Worm (Caenorhabditis elegans) whole organism, late embryonic: ENCODE results near the gene exc-12.

Experiments
- C08G9.2 ChIP-seq: sonication (generic microtip); optimal IDR thresholded peaks from 2 replicates; lab custom pipeline; 2016; ENCODE audit warnings: mild to moderate bottlenecking, missing genetic modification characterization, moderate library complexity, missing compliant biosample characterization
- K02D7.2 ChIP-seq: sonication (generic microtip); optimal IDR thresholded peaks from 2 replicates; lab custom pipeline; 2017; ENCODE audit warnings: mild to moderate bottlenecking, missing genetic modification characterization, missing compliant biosample characterization
- ahr-1 ChIP-seq: sonication (generic microtip); optimal IDR thresholded peaks from 2 replicates; lab custom pipeline; 2016; ENCODE audit warnings: missing genetic modification characterization, missing compliant biosample characterization
- ama-1 ChIP-seq: fragments of 150-350 bp; optimal IDR thresholded peaks from 2 replicates; lab custom pipeline; 2014
- ceh-22 ChIP-seq: sonication (generic microtip); optimal IDR thresholded peaks from 2 replicates; lab custom pipeline; 2017; ENCODE audit warnings: missing biosample characterization, missing genetic modification characterization
- ceh-24 ChIP-seq: sonication (generic microtip); optimal IDR thresholded peaks from 2 replicates; lab custom pipeline; 2016; ENCODE audit warnings: mild to moderate bottlenecking, missing genetic modification characterization, missing compliant biosample characterization
- ceh-30 ChIP-seq: fragments of 150-350 bp; optimal IDR thresholded peaks from 2 replicates; lab custom pipeline; 2014; ENCODE audit warnings: missing biosample characterization, missing genetic modification characterization
- ceh-9 ChIP-seq: sonication (generic microtip); optimal IDR thresholded peaks from 2 replicates; lab custom pipeline; 2016; ENCODE audit warnings: mild to moderate bottlenecking, missing genetic modification characterization, inconsistent platforms, missing compliant biosample characterization
- dmd-4 ChIP-seq: sonication (generic microtip); optimal IDR thresholded peaks from 2 replicates; lab custom pipeline; 2016; ENCODE audit warnings: borderline replicate concordance, missing genetic modification characterization, missing compliant biosample characterization
- dve-1 ChIP-seq: sonication (generic microtip); optimal IDR thresholded peaks from 2 replicates; lab custom pipeline; 2017; ENCODE audit warnings: antibody characterized with exemption, mild to moderate bottlenecking, missing genetic modification characterization, missing compliant biosample characterization
- elt-2 ChIP-seq: sonication (generic microtip); optimal IDR thresholded peaks from 2 replicates; lab custom pipeline; 2016; ENCODE audit warnings: missing genetic modification reagents, missing genetic modification characterization, missing compliant biosample characterization
- elt-4 ChIP-seq: sonication (generic microtip); optimal IDR thresholded peaks from 2 replicates; lab custom pipeline; 2016; ENCODE audit warnings: missing genetic modification characterization, missing compliant biosample characterization
- hlh-13 ChIP-seq: fragments of 200-800 bp; sonication (Bioruptor generic); optimal IDR thresholded peaks from 2 replicates; lab custom pipeline; 2018; ENCODE audit warnings: mild to moderate bottlenecking, missing genetic modification characterization, missing compliant biosample characterization
- hlh-15 ChIP-seq: sonication (generic microtip); optimal IDR thresholded peaks from 2 replicates; lab custom pipeline; 2016; ENCODE audit warnings: missing genetic modification characterization, missing compliant biosample characterization
- hlh-30 ChIP-seq: sonication (generic microtip); optimal IDR thresholded peaks from 2 replicates; lab custom pipeline; 2017; ENCODE audit warnings: antibody characterized with exemption, missing genetic modification characterization, missing compliant biosample characterization; ENCODE audit not compliant: insufficient read depth
- hlh-6 ChIP-seq: sonication (generic microtip); optimal IDR thresholded peaks from 2 replicates; lab custom pipeline; 2016; ENCODE audit warnings: missing genotype, missing genetic modification characterization, missing compliant biosample characterization
- lim-6 ChIP-seq: sonication (generic microtip); optimal IDR thresholded peaks from 2 replicates; lab custom pipeline; 2016; ENCODE audit warnings: missing genetic modification characterization, missing compliant biosample characterization
- lin-11 ChIP-seq: fragments of 200-800 bp; sonication (Bioruptor generic); optimal IDR thresholded peaks from 2 replicates; lab custom pipeline; 2018; ENCODE audit warnings: mild to moderate bottlenecking, missing genetic modification characterization, missing compliant biosample characterization
- madf-2 ChIP-seq: sonication (generic microtip); optimal IDR thresholded peaks from 2 replicates; lab custom pipeline; 2017; ENCODE audit warnings: missing genetic modification characterization, missing compliant biosample characterization
- nfya-1 ChIP-seq: sonication (generic microtip); optimal IDR thresholded peaks from 2 replicates; lab custom pipeline; 2017; ENCODE audit warnings: missing genetic modification characterization, mild to moderate bottlenecking, missing compliant biosample characterization, antibody characterized with exemption, moderate library complexity
- odd-2 ChIP-seq: sonication (generic microtip); optimal IDR thresholded peaks from 2 replicates; lab custom pipeline; 2017; ENCODE audit warnings: antibody characterized with exemption, mild to moderate bottlenecking, missing genetic modification characterization, missing compliant biosample characterization
- pat-9 ChIP-seq: fragments of 200-800 bp; sonication (Bioruptor generic); optimal IDR thresholded peaks from 2 replicates; lab custom pipeline; 2018; ENCODE audit warnings: mild to moderate bottlenecking, missing genetic modification characterization, moderate library complexity, missing compliant biosample characterization
- pax-1 ChIP-seq: fragments of 150-350 bp; optimal IDR thresholded peaks from 2 replicates; lab custom pipeline; 2014; ENCODE audit warnings: missing biosample characterization, missing genetic modification characterization
- pha-4 ChIP-seq: fragments of 150-350 bp; optimal IDR thresholded peaks from 2 replicates; lab custom pipeline; 2018; ENCODE audit warnings: missing biosample characterization, missing genetic modification reagents, missing genetic modification characterization
- pqm-1 ChIP-seq: sonication (generic microtip); optimal IDR thresholded peaks from 2 replicates; lab custom pipeline; 2016; ENCODE audit warnings: missing genetic modification characterization, missing compliant biosample characterization
- pros-1 ChIP-seq: fragments of 150-350 bp; optimal IDR thresholded peaks from 2 replicates; lab custom pipeline; 2014; ENCODE audit warnings: missing biosample characterization, missing genetic modification reagents, missing genetic modification characterization
- rnt-1 ChIP-seq: sonication (generic microtip); optimal IDR thresholded peaks from 2 replicates; lab custom pipeline; 2016; ENCODE audit warnings: missing genetic modification characterization, missing compliant biosample characterization
- sox-2 ChIP-seq: fragments of 200-800 bp; sonication (Bioruptor generic); IDR thresholded peaks from 2 replicates; pipeline ENCODE4 v1.3.6; 2022; ENCODE audit warnings: missing genetic modification reagents, missing genetic modification characterization, missing compliant biosample characterization
- sox-4 ChIP-seq: sonication (generic microtip); optimal IDR thresholded peaks from 2 replicates; lab custom pipeline; 2017; ENCODE audit warnings: mild to moderate bottlenecking, missing genetic modification characterization, inconsistent platforms, missing compliant biosample characterization
- syd-9 ChIP-seq: sonication (generic microtip); optimal IDR thresholded peaks from 2 replicates; lab custom pipeline; 2016; ENCODE audit warnings: mild to moderate bottlenecking, missing genetic modification characterization, moderate library complexity, missing compliant biosample characterization
- tbx-2 ChIP-seq: sonication (generic microtip); optimal IDR thresholded peaks from 2 replicates; lab custom pipeline; 2016; ENCODE audit warnings: missing genetic modification characterization, missing compliant biosample characterization
- tbx-7 ChIP-seq: sonication (generic microtip); optimal IDR thresholded peaks from 2 replicates; lab custom pipeline; 2016; ENCODE audit warnings: missing genotype, missing genetic modification characterization, missing compliant biosample characterization
- ttx-3 ChIP-seq: sonication (generic microtip); optimal IDR thresholded peaks from 2 replicates; lab custom pipeline; 2016; ENCODE audit warnings: missing genetic modification reagents, missing genetic modification characterization, missing compliant biosample characterization
- unc-3 ChIP-seq, 2 experiments: fragments of 200-800 bp in 1 of 2; sonication (Bioruptor generic) in 1 of 2; sonication (generic microtip) in 1 of 2; conservative IDR thresholded peaks in 1 of 2; optimal IDR thresholded peaks in 1 of 2; 2 replicates each; pipeline versions ENCODE4 v1.3.6 to Lab custom; 2016 to 2022; ENCODE audit warnings: missing compliant biosample characterization in 2 of 2, missing genetic modification characterization in 2 of 2, missing genetic modification reagents in 1 of 2
- unc-42 ChIP-seq: sonication (generic microtip); optimal IDR thresholded peaks from 2 replicates; lab custom pipeline; 2016; ENCODE audit warnings: missing genotype, missing genetic modification characterization, missing compliant biosample characterization
- zip-5 ChIP-seq: sonication (generic microtip); optimal IDR thresholded peaks from 2 replicates; lab custom pipeline; 2016; ENCODE audit warnings: missing genetic modification characterization, missing compliant biosample characterization
- ztf-16 ChIP-seq: sonication (generic microtip); optimal IDR thresholded peaks from 2 replicates; lab custom pipeline; 2017; ENCODE audit warnings: missing genetic modification characterization, missing compliant biosample characterization

exc-12 gene

DNA sequence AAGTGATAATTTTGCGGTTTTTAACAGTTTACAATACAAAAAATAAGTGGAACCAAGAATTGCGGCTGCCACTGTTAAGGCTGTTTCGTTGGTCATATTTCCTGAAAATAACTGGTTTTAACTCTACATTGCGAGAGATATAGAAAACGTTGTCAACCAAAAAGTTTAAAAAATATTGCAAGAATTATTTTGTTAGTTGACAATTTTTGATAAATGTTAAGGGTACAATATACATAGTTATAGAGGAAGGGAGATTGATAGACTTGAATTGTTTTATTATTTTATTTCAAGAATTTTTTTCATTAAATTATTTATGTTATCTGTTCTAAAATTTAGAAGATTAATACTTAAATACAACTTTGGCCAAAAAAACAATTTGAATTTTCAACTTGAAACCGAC lies 26.8 kb downstream of the exc-12 start, which contains the start of gene acs-5:
acs-5 (minus strand) TSS at position 101 of the 400 bp plus-strand sequence.
- TF ChIP-seq elt-4: no peak
- TF ChIP-seq pax-1 (tag; lab: Kevin White, UChicago): no peak
- TF ChIP-seq dmd-4 (tag; lab: Kevin White, UChicago): no peak
- TF ChIP-seq syd-9 (tag; lab: Kevin White, UChicago): no peak
- no peak for TF ChIP-seq hlh-30 (tag; lab: Kevin White, UChicago)
- TF ChIP-seq pat-9 (tag; lab: Kevin White, UChicago): no peak
- no peak for TF ChIP-seq C08G9.2
- no peak for TF ChIP-seq ceh-24
- no peak for TF ChIP-seq hlh-13
- no peak for TF ChIP-seq ztf-16 (tag; lab: Kevin White, UChicago)
- TF ChIP-seq ahr-1: no peak

- TF ChIP-seq rnt-1 (tag; lab: Kevin White, UChicago) (no peak), hlh-30 (tag; lab: Kevin White, UChicago) (peak; percentile 32), elt-2 (tag; lab: Kevin White, UChicago) (peak; percentile 46)
- TF ChIP-seq, all 69 proteins: peak for 2
Observed at ce11 chrIII:13542458-13542857, 27.8 kb downstream of the exc-12 start.

DNA sequence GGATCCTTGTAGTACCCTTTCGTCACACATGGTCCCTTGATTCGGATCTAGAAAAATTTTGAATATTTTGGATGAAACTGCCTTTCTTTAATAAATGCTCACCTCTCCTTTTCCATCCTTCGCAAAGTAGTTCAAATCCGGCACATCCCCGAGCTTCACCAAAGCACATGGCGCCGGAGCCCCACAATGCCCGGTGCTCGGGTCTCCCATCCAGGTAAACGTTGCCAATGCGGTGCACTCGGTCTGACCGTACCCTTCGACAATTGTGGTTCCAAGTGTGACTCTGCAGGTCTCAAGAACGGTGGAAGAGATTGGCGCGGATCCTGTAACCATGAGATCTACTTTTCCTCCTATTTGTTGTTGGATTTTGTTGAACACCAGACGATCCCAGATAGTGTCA lies 29.5 kb downstream of the exc-12 start:
- no peak for TF ChIP-seq lim-6 (tag; lab: Kevin White, UChicago)
- no peak for TF ChIP-seq ceh-22 (tag; lab: Kevin White, UChicago)
- TF ChIP-seq sox-4 (tag; lab: Kevin White, UChicago): no peak

DNA sequence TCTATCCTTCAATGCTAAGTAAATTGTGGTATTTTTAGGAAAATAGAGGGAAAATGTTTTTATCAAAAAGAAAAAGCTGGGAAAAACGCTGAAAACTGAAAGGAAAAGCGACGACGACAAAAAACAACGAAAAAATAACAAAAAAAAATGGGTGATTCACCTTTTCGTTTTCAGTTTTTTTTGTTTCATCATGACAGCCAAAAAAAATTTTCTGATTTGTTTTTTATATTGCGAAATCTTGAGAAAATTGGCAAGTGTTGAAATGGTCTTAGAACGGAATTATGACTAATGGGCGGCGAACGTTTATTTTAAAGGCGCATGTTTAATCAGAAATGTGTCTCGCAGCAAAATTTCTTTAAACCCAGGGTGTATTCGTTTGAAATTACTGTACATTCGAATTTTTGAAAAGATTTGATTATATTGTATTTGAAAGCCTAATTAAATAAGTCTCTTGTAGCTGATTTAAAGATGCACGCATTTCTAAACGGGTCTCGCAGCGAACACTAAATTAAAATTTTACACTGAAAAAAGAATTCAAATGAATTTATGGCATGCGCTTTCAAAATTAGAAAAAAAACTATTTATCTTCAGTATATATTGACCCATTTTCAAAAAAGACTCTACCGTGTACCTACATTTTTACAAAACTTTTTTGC lies 34.4 kb downstream of the exc-12 start:
- TF ChIP-seq hlh-30 (tag; lab: Kevin White, UChicago) (no peak), tbx-2 (no peak), hlh-15 (tag; lab: Kevin White, UChicago) (no peak), odd-2 (no peak), ceh-30 (no peak), tbx-7 (tag; lab: Kevin White, UChicago) (no peak)

ce11 chrIII:13534704-13535103 lies 35.5 kb downstream of the exc-12 start:
- TF ChIP-seq pqm-1 (tag; lab: Kevin White, UChicago): no peak
- no peak for TF ChIP-seq pat-9 (tag; lab: Kevin White, UChicago)
- TF ChIP-seq ceh-30: no peak
- TF ChIP-seq lin-11 (tag; lab: Kevin White, UChicago): no peak
- no peak for TF ChIP-seq dve-1
- no peak for TF ChIP-seq unc-3 (GFP tag; conservative IDR thresholded peaks at IDR 0.05; lab: Robert Waterston, UW)
- no peak for TF ChIP-seq unc-3 (tag; optimal IDR thresholded peaks at IDR 0.05; lab: Kevin White, UChicago)
- TF ChIP-seq K02D7.2 (tag; lab: Kevin White, UChicago): no peak
- TF ChIP-seq pros-1 (tag; lab: Kevin White, UChicago): no peak
- TF ChIP-seq unc-42 (tag; lab: Kevin White, UChicago): no peak
- TF ChIP-seq hlh-6 (tag; lab: Kevin White, UChicago): no peak

DNA sequence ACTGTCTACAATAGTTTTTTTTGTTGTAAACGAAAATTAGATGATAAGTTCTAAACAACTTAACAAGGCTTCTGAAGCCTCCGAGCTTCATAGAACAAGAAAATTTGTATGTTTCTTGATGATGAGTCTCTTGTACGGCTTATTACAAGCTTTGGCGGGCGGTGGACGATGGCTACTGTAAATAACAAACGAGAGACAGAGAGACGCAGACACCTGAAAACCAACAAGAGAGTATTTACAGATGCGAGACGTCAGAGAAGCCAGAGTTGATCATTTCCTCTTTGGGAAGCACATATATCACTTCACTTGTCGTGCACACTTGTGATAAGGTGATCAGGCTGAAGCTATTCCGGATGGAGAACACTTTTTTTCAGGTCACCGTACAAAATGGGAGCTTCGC lies 39.4 kb downstream of the exc-12 start:
- TF ChIP-seq K02D7.2 (tag; lab: Kevin White, UChicago) (no peak), lim-6 (tag; lab: Kevin White, UChicago) (no peak), pha-4 (tag; lab: Kevin White, UChicago) (no peak), ceh-24 (no peak), nfya-1 (tag; lab: Kevin White, UChicago) (no peak), ttx-3 (tag; lab: Kevin White, UChicago) (no peak), pqm-1 (tag; lab: Kevin White, UChicago) (no peak), pat-9 (tag; lab: Kevin White, UChicago) (no peak), sox-2 (no peak), ama-1 (lab: Kevin White, UChicago) (no peak), ztf-16 (tag; lab: Kevin White, UChicago) (no peak), unc-3 (GFP tag; conservative IDR thresholded peaks at IDR 0.05; lab: Robert Waterston, UW) (no peak), unc-3 (tag; optimal IDR thresholded peaks at IDR 0.05; lab: Kevin White, UChicago) (no peak), hlh-15 (tag; lab: Kevin White, UChicago) (no peak), madf-2 (tag; lab: Kevin White, UChicago) (no peak), ceh-9 (tag; lab: Kevin White, UChicago) (no peak), zip-5 (tag; lab: Kevin White, UChicago) (no peak), hlh-30 (tag; lab: Kevin White, UChicago) (no peak), sox-4 (tag; lab: Kevin White, UChicago) (no peak), tbx-2 (no peak)
- TF ChIP-seq, all 69 proteins: peak for 0
